Worm (Caenorhabditis elegans): ENCODE results near the gene T25D10.1.

Gene T25D10.1

DNA sequence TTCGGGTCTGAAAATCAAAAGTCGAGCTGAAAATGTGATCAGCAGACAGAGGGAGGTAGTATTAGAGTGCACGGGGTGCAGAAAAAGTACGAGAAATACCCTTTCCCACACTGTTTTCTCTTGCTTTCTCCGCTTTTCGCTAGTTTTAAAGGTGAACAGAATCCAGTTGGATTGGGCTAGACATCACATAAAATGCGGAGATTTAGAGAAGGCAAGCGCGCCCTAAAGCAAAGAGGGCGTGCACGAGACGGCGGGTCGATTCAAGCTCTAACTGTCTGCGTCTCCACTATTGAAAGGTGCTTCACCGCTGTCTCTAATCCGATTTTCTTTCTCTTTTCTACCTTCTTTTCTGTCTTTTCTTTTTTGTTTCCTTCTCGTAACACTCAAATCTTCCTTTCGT lies 33.1 kb upstream of the T25D10.1 start (continued):
- TF ChIP-seq tbp1 (GFP tag; optimal IDR thresholded peaks at IDR 0.05) (peak; percentile 68), zfh-2 (GFP tag; conservative IDR thresholded peaks at IDR 0.05) (peak; percentile 89), Y53G8AR.9 (GFP tag; conservative IDR thresholded peaks at IDR 0.05) (peak; percentile 42; the same call in 1 of the 2 replicates), T07F8.4 (tag; optimal IDR thresholded peaks at IDR 0.05) (no peak), snpc-1.3 (tag; optimal IDR thresholded peaks at IDR 0.05; ENCODE audit: insufficient read depth) (peak; percentile 38), lir-1 (GFP tag; conservative IDR thresholded peaks at IDR 0.05) (peak; percentile 67; the same call in 1 of the 2 replicates), sdz-38 (tag; optimal IDR thresholded peaks at IDR 0.05) (no peak), tlf-1 (GFP tag; optimal IDR thresholded peaks at IDR 0.05) (peak; percentile 58)

- TF ChIP-seq pha-4 (tag; optimal IDR thresholded peaks at IDR 0.05), result no peak
- TF ChIP-seq snpc-1.3 (tag; optimal IDR thresholded peaks at IDR 0.05; ENCODE audit: insufficient read depth), result no peak
- TF ChIP-seq hrde-1 (tag; optimal IDR thresholded peaks at IDR 0.05; ENCODE audit: borderline replicate concordance), result no peak
- no peak for TF ChIP-seq tbx-9 (tag; optimal IDR thresholded peaks at IDR 0.05; ENCODE audit: borderline replicate concordance)
- TF ChIP-seq F10E7.11 (tag; optimal IDR thresholded peaks at IDR 0.05), result no peak
- no peak for TF ChIP-seq die-1 (tag; optimal IDR thresholded peaks at IDR 0.05)
- TF ChIP-seq dpff-1 (tag; optimal IDR thresholded peaks at IDR 0.05), result no peak
- TF ChIP-seq ceh-91 (GFP tag; IDR thresholded peaks at IDR 0.05), result no peak
- no peak for TF ChIP-seq Y56A3A.18 (GFP tag; IDR thresholded peaks at IDR 0.05)
- no peak for TF ChIP-seq ceh-58 (GFP tag; IDR thresholded peaks at IDR 0.05)
- no peak for TF ChIP-seq ceh-100 (GFP tag; IDR thresholded peaks at IDR 0.05)
- TF ChIP-seq sdz-38 (tag; optimal IDR thresholded peaks at IDR 0.05), result no peak
- no peak for TF ChIP-seq xnd-1 (tag; optimal IDR thresholded peaks at IDR 0.05)
- TF ChIP-seq lsy-27 (tag; optimal IDR thresholded peaks at IDR 0.05; ENCODE audit: borderline replicate concordance, insufficient read depth), result no peak
- TF ChIP-seq nhr-120 (GFP tag; IDR thresholded peaks at IDR 0.05), result no peak
- no peak for TF ChIP-seq F57A8.1 (GFP tag; optimal IDR thresholded peaks at IDR 0.05)
- TF ChIP-seq C06A6.2 (GFP tag; conservative IDR thresholded peaks at IDR 0.05), result no peak
- TF ChIP-seq cebp-1 (GFP tag; IDR thresholded peaks at IDR 0.05), result no peak
- TF ChIP-seq cebp-1 (tag; optimal IDR thresholded peaks at IDR 0.05), result no peak
- no peak for TF ChIP-seq akir-1 (GFP tag; optimal IDR thresholded peaks at IDR 0.05)
- no peak for TF ChIP-seq F39B2.1 (GFP tag; IDR thresholded peaks at IDR 0.05)
Observed at ce11 chrII:6371003-6371402, 32.2 kb upstream of the T25D10.1 start, which contains the start of gene lin-23. lin-23 (plus strand) TSS chrII:6371303.

ce11 chrII:6373361-6373760 lies 29.8 kb upstream of the T25D10.1 start:
- TF ChIP-seq tbp1 (GFP tag; optimal IDR thresholded peaks at IDR 0.05), result no peak
- TF ChIP-seq pbrm-1 (GFP tag; IDR thresholded peaks at IDR 0.05), result no peak
- peak; percentile 40; the same call in 1 of the 2 replicates for TF ChIP-seq mcd-1 (GFP tag; IDR thresholded peaks at IDR 0.05)
- TF ChIP-seq egrh-3 (GFP tag; IDR thresholded peaks at IDR 0.05), result peak; percentile 37; the same call in 1 of the 2 replicates
- TF ChIP-seq akir-1 (GFP tag; optimal IDR thresholded peaks at IDR 0.05), result no peak
- 0 out of 2 replicates have a peak, but pooled peaks have one; percentile 60 for TF ChIP-seq ceh-58 (GFP tag; IDR thresholded peaks at IDR 0.05)

- TF ChIP-seq attf-5 (GFP tag; optimal IDR thresholded peaks at IDR 0.05) (peak; percentile 27), B0336.3 (GFP tag; IDR thresholded peaks at IDR 0.05) (peak; percentile 67), madf-8 (GFP tag; conservative IDR thresholded peaks at IDR 0.05) (no peak), cebp-1 (GFP tag; IDR thresholded peaks at IDR 0.05) (no peak; the same call in 1 of the 2 replicates), cebp-1 (tag; optimal IDR thresholded peaks at IDR 0.05) (peak; percentile 83), nhr-80 (tag; optimal IDR thresholded peaks at IDR 0.05) (peak; percentile 81), Y53F4B.3 (GFP tag; IDR thresholded peaks at IDR 0.05) (no peak), lag-1 (GFP tag; IDR thresholded peaks at IDR 0.05) (no peak), sptf-2 (GFP tag; optimal IDR thresholded peaks at IDR 0.05) (no peak), madf-6 (GFP tag; IDR thresholded peaks at IDR 0.05) (peak; percentile 44; the same call in 1 of the 2 replicates), Y79H2A.3 (GFP tag; conservative IDR thresholded peaks at IDR 0.05) (no peak), Y53G8AR.9 (GFP tag; conservative IDR thresholded peaks at IDR 0.05) (0 out of 2 replicates have a peak, but pooled peaks have one; percentile 9), lin-40 (tag; optimal IDR thresholded peaks at IDR 0.05) (no peak), hrde-1 (tag; optimal IDR thresholded peaks at IDR 0.05; ENCODE audit: borderline replicate concordance) (peak; percentile 11), mcd-1 (GFP tag; IDR thresholded peaks at IDR 0.05) (peak; percentile 18; the same call in 1 of the 2 replicates), ccch-3 (GFP tag; optimal IDR thresholded peaks at IDR 0.05) (no peak), hlh-12 (tag; optimal IDR thresholded peaks at IDR 0.05) (no peak), rpc-1 (optimal IDR thresholded peaks at IDR 0.05) (no peak), rpc-1 (tag; optimal IDR thresholded peaks at IDR 0.05) (no peak)
Observed at ce11 chrII:6374646-6375045, 28.6 kb upstream of the T25D10.1 start.
